Worm (Caenorhabditis elegans) whole organism, L2 larva: ENCODE measurements around the gene zig-4.

Source experiments
- Y55F3AM.14 ChIP-seq: fragments of 200-800 bp; sonication (Bioruptor generic); optimal IDR thresholded peaks from 2 replicates; lab custom pipeline; 2018; ENCODE audit warnings: mild to moderate bottlenecking, missing genetic modification characterization, missing compliant biosample characterization
- alr-1 ChIP-seq: fragments of 150-350 bp; optimal IDR thresholded peaks from 2 replicates; lab custom pipeline; 2014; ENCODE audit warnings: missing biosample characterization, missing genetic modification characterization
- dmd-4 ChIP-seq: sonication (generic microtip); optimal IDR thresholded peaks from 2 replicates; lab custom pipeline; 2017; ENCODE audit warnings: missing biosample characterization, missing genetic modification characterization
- egl-27 ChIP-seq: sonication (generic microtip); optimal IDR thresholded peaks from 3 replicates; lab custom pipeline; 2017; ENCODE audit warnings: missing biosample characterization, missing genetic modification reagents, missing genetic modification characterization
- elt-3 ChIP-seq: sonication (generic microtip); optimal IDR thresholded peaks from 2 replicates; lab custom pipeline; 2017; ENCODE audit warnings: missing biosample characterization, missing genetic modification characterization
- skn-1 ChIP-seq: sonication (generic microtip); optimal IDR thresholded peaks from 2 replicates; lab custom pipeline; 2017; ENCODE audit warnings: missing biosample characterization, missing genetic modification characterization

- TF ChIP-seq skn-1 (no peak), elt-3 (no peak), Y55F3AM.14 (GFP tag; lab: Kevin White, UChicago) (no peak), dmd-4 (tag; lab: Kevin White, UChicago) (no peak), egl-27 (tag; lab: Kevin White, UChicago) (no peak), alr-1 (tag; lab: Kevin White, UChicago) (no peak)
Observed at ce11 chrX:7953695-7954094, 28.5 kb downstream of the zig-4 start.
